Fruit fly (Drosophila melanogaster): ENCODE results near the gene nrv3.

The nrv3 gene

dm6 chr2L:21396714-21397654 lies 17.2 kb downstream of the nrv3 start:
- TF ChIP-seq CG10631 (GFP tag; optimal IDR thresholded peaks at IDR 0.05) (no peak), Blimp-1 (GFP tag; optimal IDR thresholded peaks at IDR 0.05) (peak; percentile 52), topi (GFP tag; optimal IDR thresholded peaks at IDR 0.05) (no peak), CG6163 (GFP tag; IDR thresholded peaks at IDR 0.05) (no peak), CG6792 (GFP tag; optimal IDR thresholded peaks at IDR 0.05) (no peak), Eip78C (GFP tag) (peak; percentile 67), CG1621 (tag; optimal IDR thresholded peaks at IDR 0.05) (no peak), CG6854 (GFP tag; optimal IDR thresholded peaks at IDR 0.05) (no peak), CG15336 (GFP tag; IDR thresholded peaks at IDR 0.05) (no peak), Hr39 (GFP tag; optimal IDR thresholded peaks at IDR 0.05) (no peak), acj6 (GFP tag; optimal IDR thresholded peaks at IDR 0.05) (no peak), CG6808 (GFP tag; optimal IDR thresholded peaks at IDR 0.05) (no peak), cyc (GFP tag; optimal IDR thresholded peaks at IDR 0.05) (peak; percentile 25), achi (GFP tag; optimal IDR thresholded peaks at IDR 0.05) (no peak)
